Worm (Caenorhabditis elegans): ENCODE results near the gene hmg-11.

- no peak for TF ChIP-seq ama-1 (optimal IDR thresholded peaks at IDR 0.05)
- TF ChIP-seq ama-1 (GFP tag; optimal IDR thresholded peaks at IDR 0.05): no peak
- no peak for TF ChIP-seq ceh-40 (GFP tag; IDR thresholded peaks at IDR 0.05)
These were observed 42.8 kb downstream of the hmg-11 start, which contains the start of gene F41C3.8 for ce11 chrII:4715676-4716075.

Measured in whole organism, young adult.